Worm (Caenorhabditis elegans): ENCODE measurements around the gene fbxa-108.

DNA sequence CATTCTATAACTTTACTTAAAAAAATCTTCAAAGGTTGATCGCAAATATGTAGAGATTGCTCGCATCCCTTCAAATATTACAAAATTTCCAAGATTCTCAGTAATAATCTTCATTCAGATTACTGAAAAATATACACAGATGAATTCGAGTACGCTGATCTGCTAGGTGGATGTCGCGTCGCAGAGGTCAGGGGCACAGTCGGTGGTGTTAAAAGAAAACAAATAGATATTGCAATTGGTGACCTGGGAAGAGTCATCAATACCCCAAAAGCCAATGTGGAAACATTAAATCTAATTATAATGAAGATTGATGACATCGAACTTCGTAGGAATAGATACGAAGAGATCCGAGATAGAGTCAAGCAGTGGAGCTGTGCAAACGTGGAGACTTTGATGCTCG, 30.6 kb downstream of the fbxa-108 start, which contains the start of gene F57G4.10:
- TF ChIP-seq him-1 (tag; optimal IDR thresholded peaks at IDR 0.05) (no peak), dao-5 (tag; optimal IDR thresholded peaks at IDR 0.05) (no peak)

Data from whole organism, L4/young adult.